Worm (Caenorhabditis elegans) whole organism, L1 larva: ENCODE measurements around the gene cra-1.

Experiments used
- C04F5.9 ChIP-seq: sonication (generic microtip); optimal IDR thresholded peaks from 2 replicates; lab custom pipeline; 2016; ENCODE audit warnings: missing genetic modification characterization, missing compliant biosample characterization
- C16A3.4 ChIP-seq: fragments of 150-350 bp; optimal IDR thresholded peaks from 2 replicates; lab custom pipeline; 2014; ENCODE audit warnings: missing biosample characterization, missing genetic modification characterization
- ceh-82 ChIP-seq, 3 experiments: fragments of 150-350 bp in 1 of 3; sonication (generic microtip) in 2 of 3; optimal IDR thresholded peaks; 2 replicates each; lab custom pipeline; 2014 to 2017; ENCODE audit warnings: missing biosample characterization in 3 of 3, missing genetic modification characterization in 3 of 3
- ceh-90 ChIP-seq: sonication (generic microtip); optimal IDR thresholded peaks from 2 replicates; lab custom pipeline; 2016; ENCODE audit warnings: missing genetic modification characterization, missing compliant biosample characterization
- efl-1 ChIP-seq, 4 experiments: fragments of 150-350 bp; optimal IDR thresholded peaks in 3 of 4; peaks in 1 of 4; 1 replicate in 1 of 4; 2 replicates in 3 of 4; lab custom pipeline; 2014; ENCODE audit warnings: missing biosample characterization in 2 of 4, missing genetic modification characterization in 2 of 4, missing genetic modification reagents in 2 of 4
- egl-13 ChIP-seq: sonication (generic microtip); optimal IDR thresholded peaks from 2 replicates; lab custom pipeline; 2016; ENCODE audit warnings: missing genotype, missing genetic modification reagents, missing genetic modification characterization, missing compliant biosample characterization
- elt-2 ChIP-seq: sonication (generic microtip); optimal IDR thresholded peaks from 2 replicates; lab custom pipeline; 2016; ENCODE audit warnings: missing genetic modification characterization, mild to moderate bottlenecking, inconsistent platforms, missing compliant biosample characterization, missing genetic modification reagents
- elt-3 ChIP-seq, 6 experiments: fragments of 150-350 bp in 1 of 6; sonication (generic microtip); optimal IDR thresholded peaks; 2 replicates each; lab custom pipeline; 2017 to 2018; ENCODE audit warnings: missing biosample characterization in 6 of 6, missing genetic modification characterization in 6 of 6, inconsistent platforms in 1 of 6
- fkh-4 ChIP-seq: sonication (generic microtip); optimal IDR thresholded peaks from 2 replicates; lab custom pipeline; 2016; ENCODE audit warnings: missing compliant biosample characterization, missing genetic modification characterization, borderline replicate concordance
- fos-1 ChIP-seq: fragments of 150-350 bp; optimal IDR thresholded peaks from 2 replicates; lab custom pipeline; 2014; ENCODE audit warnings: missing biosample characterization, missing genetic modification characterization
- hlh-4 ChIP-seq: sonication (generic microtip); optimal IDR thresholded peaks from 2 replicates; lab custom pipeline; 2016; ENCODE audit warnings: mild to moderate bottlenecking, missing genetic modification characterization, missing compliant biosample characterization
- hpl-2 ChIP-seq: fragments of 150-350 bp; optimal IDR thresholded peaks from 2 replicates; lab custom pipeline; 2014; ENCODE audit warnings: missing biosample characterization, missing genetic modification reagents, missing genetic modification characterization
- irx-1 ChIP-seq: sonication (generic microtip); optimal IDR thresholded peaks from 2 replicates; lab custom pipeline; 2016; ENCODE audit warnings: missing genetic modification characterization, missing compliant biosample characterization
- isw-1 ChIP-seq: fragments of 200-800 bp; sonication (Bioruptor generic); IDR thresholded peaks from 2 replicates; pipeline ENCODE4 v1.3.6; 2022; ENCODE audit warnings: missing genetic modification characterization, missing compliant biosample characterization
- jun-1 ChIP-seq: fragments of 150-350 bp; optimal IDR thresholded peaks from 2 replicates; lab custom pipeline; 2014; ENCODE audit warnings: missing biosample characterization, missing genetic modification reagents, missing genetic modification characterization
- lin-35 ChIP-seq, 2 experiments: fragments of 150-350 bp; optimal IDR thresholded peaks; 2 replicates each; lab custom pipeline; 2014; ENCODE audit warnings: missing biosample characterization in 2 of 2, missing genetic modification characterization in 2 of 2, missing genetic modification reagents in 2 of 2
- lsy-2 ChIP-seq, 2 experiments: fragments of 150-350 bp; optimal IDR thresholded peaks; 2 replicates each; lab custom pipeline; 2014; ENCODE audit warnings: missing biosample characterization in 2 of 2, missing genetic modification characterization in 2 of 2
- nhr-12 ChIP-seq: sonication (generic microtip); optimal IDR thresholded peaks from 2 replicates; lab custom pipeline; 2017; ENCODE audit warnings: missing biosample characterization, missing genetic modification characterization
- nhr-19 ChIP-seq: fragments of 200-800 bp; sonication (Bioruptor generic); conservative IDR thresholded peaks from 2 replicates; pipeline ENCODE4 v1.3.6; 2022; ENCODE audit warnings: missing genetic modification characterization, missing compliant biosample characterization
- nhr-71 ChIP-seq: sonication (generic microtip); optimal IDR thresholded peaks from 2 replicates; lab custom pipeline; 2016; ENCODE audit warnings: mild to moderate bottlenecking, missing genetic modification characterization, moderate library complexity, missing compliant biosample characterization
- nhr-77 ChIP-seq: fragments of 150-350 bp; optimal IDR thresholded peaks from 2 replicates; lab custom pipeline; 2014; ENCODE audit warnings: missing biosample characterization, missing genetic modification characterization
- nhr-85 ChIP-seq: sonication (generic microtip); peaks from one replicate; lab custom pipeline; 2016; ENCODE audit warnings: missing genetic modification characterization, inconsistent platforms, missing compliant biosample characterization
- nhr-90 ChIP-seq: sonication (generic microtip); optimal IDR thresholded peaks from 2 replicates; lab custom pipeline; 2016; ENCODE audit warnings: mild to moderate bottlenecking, missing genetic modification characterization, missing compliant biosample characterization; ENCODE audit not compliant: poor library complexity
- pag-3 ChIP-seq: sonication (generic microtip); optimal IDR thresholded peaks from 2 replicates; lab custom pipeline; 2017; ENCODE audit warnings: missing genetic modification characterization, mild to moderate bottlenecking, missing compliant biosample characterization, antibody characterized with exemption, borderline replicate concordance; ENCODE audit not compliant: insufficient read depth
- pqm-1 ChIP-seq: sonication (generic microtip); optimal IDR thresholded peaks from 3 replicates; lab custom pipeline; 2017; ENCODE audit warnings: missing biosample characterization, missing genetic modification characterization
- rnt-1 ChIP-seq: sonication (generic microtip); optimal IDR thresholded peaks from 2 replicates; lab custom pipeline; 2016; ENCODE audit warnings: mild to moderate bottlenecking, missing genetic modification characterization, moderate library complexity, missing compliant biosample characterization
- swsn-7 ChIP-seq: sonication (generic microtip); optimal IDR thresholded peaks from 2 replicates; lab custom pipeline; 2016; ENCODE audit warnings: missing genetic modification characterization, missing compliant biosample characterization
- tbx-2 ChIP-seq: sonication (generic microtip); optimal IDR thresholded peaks from 2 replicates; lab custom pipeline; 2016; ENCODE audit warnings: missing genetic modification characterization, missing compliant biosample characterization
- unc-86 ChIP-seq: sonication (generic microtip); optimal IDR thresholded peaks from 2 replicates; lab custom pipeline; 2016; ENCODE audit warnings: missing genetic modification characterization, missing compliant biosample characterization
- unc-98 ChIP-seq: fragments of 200-800 bp; sonication (Bioruptor generic); IDR thresholded peaks from 2 replicates; pipeline ENCODE4 v1.3.6; 2022; ENCODE audit warnings: missing genetic modification characterization, missing compliant biosample characterization
- zag-1 ChIP-seq: fragments of 150-350 bp; optimal IDR thresholded peaks from 2 replicates; lab custom pipeline; 2014; ENCODE audit warnings: missing biosample characterization, missing genetic modification characterization
- zip-4 ChIP-seq: fragments of 200-800 bp; sonication (Bioruptor generic); optimal IDR thresholded peaks from 2 replicates; lab custom pipeline; 2018; ENCODE audit warnings: mild to moderate bottlenecking, missing genetic modification characterization, moderate library complexity, missing compliant biosample characterization
- ztf-11 ChIP-seq, 2 experiments: sonication (generic microtip); optimal IDR thresholded peaks; 2 replicates each; lab custom pipeline; 2016 to 2017; ENCODE audit warnings: missing genetic modification characterization in 2 of 2, missing biosample characterization in 1 of 2, missing compliant biosample characterization in 1 of 2

The cra-1 gene

ce11 chrIII:6850255-6850654 is 19.0 kb downstream of the cra-1 start, which contains the start of gene srv-1:
Gene srv-1 (plus strand): TSS chrIII:6850385.
- TF ChIP-seq pqm-1 (peak; percentile 73), rnt-1 (tag; lab: Kevin White, UChicago) (no peak), efl-1 (optimal IDR thresholded peaks at IDR 0.05; lab: Kevin White, UChicago) (no peak), efl-1 (GFP tag; optimal IDR thresholded peaks at IDR 0.05 in 1 of 2; lab: Kevin White, UChicago) (peak in 1 of 2 experiments; percentile 72), elt-2 (tag; lab: Kevin White, UChicago) (peak; percentile 92), nhr-90 (tag; lab: Kevin White, UChicago) (peak; percentile 8), lin-35 (GFP tag; optimal IDR thresholded peaks at IDR 0.05; lab: Kevin White, UChicago) (peak in 1 of 2 experiments; percentile 14), nhr-71 (tag; lab: Kevin White, UChicago) (peak; percentile 31), hpl-2 (GFP tag; lab: Kevin White, UChicago) (no peak), hlh-4 (tag; lab: Kevin White, UChicago) (no peak), nhr-12 (tag; lab: Kevin White, UChicago) (no peak)

ce11 chrIII:6848654-6849204 is 20.5 kb downstream of the cra-1 start, which contains the start of gene dhhc-5:
Gene dhhc-5 (minus strand): TSS chrIII:6849059.
- peak; percentile 68 for TF ChIP-seq elt-2 (tag; lab: Kevin White, UChicago)
- no peak for TF ChIP-seq lsy-2 (tag; optimal IDR thresholded peaks at IDR 0.05; lab: Kevin White, UChicago)
- no peak for TF ChIP-seq ztf-11 (tag; optimal IDR thresholded peaks at IDR 0.05; lab: Kevin White, UChicago)

ce11 chrIII:6839091-6839490 is 30.2 kb downstream of the cra-1 start:
- TF ChIP-seq egl-13 (no peak), swsn-7 (tag; lab: Kevin White, UChicago) (no peak), zip-4 (GFP tag; lab: Kevin White, UChicago) (no peak), efl-1 (optimal IDR thresholded peaks at IDR 0.05; lab: Kevin White, UChicago) (no peak), efl-1 (GFP tag; optimal IDR thresholded peaks at IDR 0.05 in 1 of 2; lab: Kevin White, UChicago) (no peak), nhr-19 (no peak), C04F5.9 (tag; lab: Kevin White, UChicago) (no peak), zag-1 (tag; lab: Kevin White, UChicago) (no peak), fkh-4 (tag; lab: Kevin White, UChicago) (no peak), tbx-2 (tag; lab: Kevin White, UChicago) (no peak), isw-1 (GFP tag; lab: Robert Waterston, UW) (no peak), unc-98 (GFP tag; lab: Robert Waterston, UW) (no peak), ceh-90 (no peak), lin-35 (GFP tag; optimal IDR thresholded peaks at IDR 0.05; lab: Kevin White, UChicago) (no peak), hlh-4 (tag; lab: Kevin White, UChicago) (no peak), unc-86 (tag; lab: Kevin White, UChicago) (no peak), jun-1 (tag; lab: Kevin White, UChicago) (no peak)

- TF ChIP-seq nhr-85 (tag; lab: Kevin White, UChicago), result no peak
- TF ChIP-seq nhr-77, result no peak
- no peak for TF ChIP-seq C16A3.4 (tag; lab: Kevin White, UChicago)
- no peak for TF ChIP-seq ceh-82 (tag; optimal IDR thresholded peaks at IDR 0.05; lab: Kevin White, UChicago)
- no peak for TF ChIP-seq hlh-4 (tag; lab: Kevin White, UChicago)
- TF ChIP-seq rnt-1 (tag; lab: Kevin White, UChicago), result no peak
- no peak for TF ChIP-seq elt-3 (tag; optimal IDR thresholded peaks at IDR 0.05; lab: Kevin White, UChicago)
- no peak for TF ChIP-seq pag-3 (tag; lab: Kevin White, UChicago)
- no peak for TF ChIP-seq fos-1 (tag; lab: Kevin White, UChicago)
- no peak for TF ChIP-seq irx-1 (tag; lab: Kevin White, UChicago)
- no peak for TF ChIP-seq nhr-90 (tag; lab: Kevin White, UChicago)
Measured at ce11 chrIII:6837320-6837719, 31.9 kb downstream of the cra-1 start.
